Fruit fly (Drosophila melanogaster): Measurements from ENCODE around the gene GluRIIC.

The GluRIIC gene

DNA sequence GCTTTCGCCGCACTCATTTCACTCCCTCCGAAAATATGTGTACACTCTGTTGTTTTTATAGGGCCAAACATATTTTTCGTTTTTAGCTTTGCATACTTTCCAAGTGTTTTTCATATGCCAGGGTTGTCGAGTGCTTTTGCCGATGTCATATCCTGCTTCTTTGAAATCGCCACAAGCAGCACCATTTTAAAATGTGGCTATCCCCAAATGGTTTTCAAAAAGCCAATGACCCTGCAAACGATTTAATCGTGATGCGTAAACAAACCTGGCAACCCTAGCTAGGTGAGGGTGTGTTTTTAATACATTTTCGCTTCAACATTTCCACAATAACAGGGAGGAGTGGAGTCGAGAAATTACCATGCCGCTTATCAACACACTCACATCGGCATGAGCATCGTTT, 21.4 kb upstream of the GluRIIC start (continued):
- TF ChIP-seq CG13296 (GFP tag; optimal IDR thresholded peaks at IDR 0.05) = peak; percentile 9
- peak; percentile 28; the same call in 1 of the 2 replicates for TF ChIP-seq wdn (GFP tag; IDR thresholded peaks at IDR 0.05)
- TF ChIP-seq sc (optimal IDR thresholded peaks at IDR 0.05) = no peak
- no peak for TF ChIP-seq sc (GFP tag; optimal IDR thresholded peaks at IDR 0.05)
- no peak for TF ChIP-seq CG6791 (GFP tag; IDR thresholded peaks at IDR 0.05; ENCODE audit: partially characterized antibody)
- TF ChIP-seq caup (GFP tag; optimal IDR thresholded peaks at IDR 0.05; ENCODE audit: severe bottlenecking) = peak; percentile 50
- TF ChIP-seq CG4328 (GFP tag; optimal IDR thresholded peaks at IDR 0.05) = no peak
- TF ChIP-seq scrt (GFP tag; optimal IDR thresholded peaks at IDR 0.05) = peak; percentile 47
- TF ChIP-seq HLH3B (GFP tag; IDR thresholded peaks at IDR 0.05) = no peak
- TF ChIP-seq yki (optimal IDR thresholded peaks at IDR 0.05) = no peak
- peak; percentile 51 for TF ChIP-seq CG3281 (GFP tag; optimal IDR thresholded peaks at IDR 0.05)
- peak; percentile 30 for TF ChIP-seq lmd (GFP tag; IDR thresholded peaks at IDR 0.05)
- no peak for TF ChIP-seq sob (GFP tag; IDR thresholded peaks at IDR 0.05)
- no peak for TF ChIP-seq chinmo (GFP tag; IDR thresholded peaks at IDR 0.05; ENCODE audit: partially characterized antibody)
- no peak for TF ChIP-seq sim (GFP tag; IDR thresholded peaks at IDR 0.05)
- no peak for TF ChIP-seq Elba2 (GFP tag; optimal IDR thresholded peaks at IDR 0.05)
- TF ChIP-seq Nf-YC (tag; optimal IDR thresholded peaks at IDR 0.05) = no peak
- TF ChIP-seq Hey (tag; optimal IDR thresholded peaks at IDR 0.05) = no peak
- peak; percentile 15 for TF ChIP-seq CG10979 (tag; optimal IDR thresholded peaks at IDR 0.05)
- peak; percentile 48 for TF ChIP-seq CG15269 (tag; optimal IDR thresholded peaks at IDR 0.05)
- peak; percentile 32 for TF ChIP-seq ATbp (GFP tag; optimal IDR thresholded peaks at IDR 0.05)
- TF ChIP-seq Scr (GFP tag; IDR thresholded peaks at IDR 0.05; ENCODE audit: partially characterized antibody) = no peak
- TF ChIP-seq CG7928 (GFP tag; optimal IDR thresholded peaks at IDR 0.05) = no peak
- TF ChIP-seq tll (GFP tag; optimal IDR thresholded peaks at IDR 0.05) = no peak
- 0 out of 2 replicates have a peak, but pooled peaks have one; percentile 58 for TF ChIP-seq Xrp1 (GFP tag; IDR thresholded peaks at IDR 0.05)
- no peak for TF ChIP-seq CG32767 (GFP tag; IDR thresholded peaks at IDR 0.05)
- no peak for TF ChIP-seq pb (GFP tag; optimal IDR thresholded peaks at IDR 0.05)
- TF ChIP-seq slbo (GFP tag; IDR thresholded peaks at IDR 0.05) = peak; percentile 44; the same call in 1 of the 2 replicates
- no peak for TF ChIP-seq trh (GFP tag; optimal IDR thresholded peaks at IDR 0.05)
- TF ChIP-seq pros (GFP tag; optimal IDR thresholded peaks at IDR 0.05) = no peak
- TF ChIP-seq Dp (GFP tag; optimal IDR thresholded peaks at IDR 0.05) = no peak
- no peak for TF ChIP-seq CkIIα-i1 (GFP tag; IDR thresholded peaks at IDR 0.05)
- TF ChIP-seq CG9817 (tag; optimal IDR thresholded peaks at IDR 0.05) = peak; percentile 30
- TF ChIP-seq CG8359 (GFP tag; optimal IDR thresholded peaks at IDR 0.05; ENCODE audit: borderline replicate concordance) = no peak
- no peak for TF ChIP-seq CG5245 (GFP tag; optimal IDR thresholded peaks at IDR 0.05)
- no peak for TF ChIP-seq dimm (GFP tag; IDR thresholded peaks at IDR 0.05)
- 0 out of 3 replicates have a peak, but pooled peaks have one; percentile 9 for TF ChIP-seq dysf (GFP tag; IDR thresholded peaks at IDR 0.05)
- no peak for TF ChIP-seq HmgD (GFP tag; optimal IDR thresholded peaks at IDR 0.05)
- TF ChIP-seq Sry-δ (GFP tag; optimal IDR thresholded peaks at IDR 0.05) = no peak
- peak; percentile 53 for TF ChIP-seq Rfx (GFP tag; IDR thresholded peaks at IDR 0.05)
- no peak for TF ChIP-seq CG34224 (GFP tag; IDR thresholded peaks at IDR 0.05; ENCODE audit: partially characterized antibody)
- no peak for TF ChIP-seq peb (GFP tag; IDR thresholded peaks at IDR 0.05)
- no peak for TF ChIP-seq fd102C (GFP tag; optimal IDR thresholded peaks at IDR 0.05)
- TF ChIP-seq B-H2 (GFP tag; optimal IDR thresholded peaks at IDR 0.05) = no peak
- TF ChIP-seq CG3847 (GFP tag; IDR thresholded peaks at IDR 0.05) = 0 out of 2 replicates have a peak, but pooled peaks have one; percentile 34
- TF ChIP-seq CG4617 (GFP tag; optimal IDR thresholded peaks at IDR 0.05; ENCODE audit: borderline replicate concordance) = no peak
- no peak for TF ChIP-seq wek (GFP tag; optimal IDR thresholded peaks at IDR 0.05)
- no peak for TF ChIP-seq CG30403 (GFP tag; optimal IDR thresholded peaks at IDR 0.05)
- peak; percentile 38 for TF ChIP-seq CoRest (tag; optimal IDR thresholded peaks at IDR 0.05)
- TF ChIP-seq Oli (tag; optimal IDR thresholded peaks at IDR 0.05) = peak; percentile 8
- peak; percentile 35 for TF ChIP-seq CG12219 (GFP tag; optimal IDR thresholded peaks at IDR 0.05)
